Worm (Caenorhabditis elegans): ENCODE results near the gene T13C2.7.

The T13C2.7 gene

ce11 chrII:6822347-6822746, 43.1 kb downstream of the T13C2.7 start (continued):
- TF ChIP-seq Y5F2A.4 (GFP tag; optimal IDR thresholded peaks at IDR 0.05) (no peak), nhr-48 (tag; optimal IDR thresholded peaks at IDR 0.05) (peak; percentile 78), daf-8 (GFP tag; IDR thresholded peaks at IDR 0.05) (no peak), aly-2 (tag; optimal IDR thresholded peaks at IDR 0.05) (no peak), dve-1 (tag; optimal IDR thresholded peaks at IDR 0.05; ENCODE audit: insufficient read depth) (peak; percentile 71), hif-1 (tag; optimal IDR thresholded peaks at IDR 0.05) (peak in 1 of 2 experiments; percentile 12), nhr-111 (GFP tag; optimal IDR thresholded peaks at IDR 0.05) (no peak), nhr-76 (tag; optimal IDR thresholded peaks at IDR 0.05) (no peak), egl-27 (tag; optimal IDR thresholded peaks at IDR 0.05) (no peak), F37D6.2 (tag; optimal IDR thresholded peaks at IDR 0.05) (no peak), snpc-4 (tag; optimal IDR thresholded peaks at IDR 0.05) (no peak), ceh-32 (tag; optimal IDR thresholded peaks at IDR 0.05; ENCODE audit: poor library complexity) (no peak), Y105C5A.15 (GFP tag; IDR thresholded peaks at IDR 0.05) (no peak), daf-16 (GFP tag; optimal IDR thresholded peaks at IDR 0.05) (peak in 1 of 2 experiments; percentile 44), daf-16 (tag; optimal IDR thresholded peaks at IDR 0.05) (peak; percentile 30), pqm-1 (tag; optimal IDR thresholded peaks at IDR 0.05) (peak; percentile 80), aha-1 (tag) (peak; percentile 97), lin-15B (tag; optimal IDR thresholded peaks at IDR 0.05) (no peak), vab-7 (GFP tag; IDR thresholded peaks at IDR 0.05) (no peak), lim-7 (GFP tag; IDR thresholded peaks at IDR 0.05) (no peak), zip-2 (tag; optimal IDR thresholded peaks at IDR 0.05) (no peak), fos-1 (tag; optimal IDR thresholded peaks at IDR 0.05) (no peak), dmd-8 (GFP tag; IDR thresholded peaks at IDR 0.05) (no peak), cey-2 (tag; optimal IDR thresholded peaks at IDR 0.05; ENCODE audit: borderline replicate concordance, insufficient read depth) (peak; percentile 87), ceh-28 (tag; optimal IDR thresholded peaks at IDR 0.05) (no peak), unc-39 (tag; optimal IDR thresholded peaks at IDR 0.05) (no peak), hlh-11 (tag; optimal IDR thresholded peaks at IDR 0.05) (peak; percentile 89), nhr-25 (tag; optimal IDR thresholded peaks at IDR 0.05; ENCODE audit: borderline replicate concordance, insufficient read depth) (no peak), nhr-77 (tag; optimal IDR thresholded peaks at IDR 0.05) (no peak), lsy-2 (tag; optimal IDR thresholded peaks at IDR 0.05) (peak; percentile 58 to 64), jun-1 (tag; optimal IDR thresholded peaks at IDR 0.05) (no peak), ztf-11 (tag; optimal IDR thresholded peaks at IDR 0.05) (no peak), dpl-1 (GFP tag; optimal IDR thresholded peaks at IDR 0.05) (no peak), rbr-2 (tag; optimal IDR thresholded peaks at IDR 0.05) (no peak), T26A8.4 (GFP tag; IDR thresholded peaks at IDR 0.05) (no peak), tra-1 (GFP tag; IDR thresholded peaks at IDR 0.05) (peak; percentile 94), daf-12 (tag; optimal IDR thresholded peaks at IDR 0.05) (no peak), lin-13 (GFP tag; optimal IDR thresholded peaks at IDR 0.05) (no peak), nhr-102 (tag; optimal IDR thresholded peaks at IDR 0.05) (no peak), nhr-41 (GFP tag; IDR thresholded peaks at IDR 0.05) (no peak), ama-1 (optimal IDR thresholded peaks at IDR 0.05) (no peak), ctbp-1 (GFP tag; IDR thresholded peaks at IDR 0.05) (no peak), F44E2.7 (GFP tag; IDR thresholded peaks at IDR 0.05) (no peak), lir-3 (tag; optimal IDR thresholded peaks at IDR 0.05) (no peak), zfp-2 (tag; optimal IDR thresholded peaks at IDR 0.05) (no peak), lin-38 (GFP tag; IDR thresholded peaks at IDR 0.05) (no peak), lin-29 (GFP tag; IDR thresholded peaks at IDR 0.05) (no peak), mes-2 (tag; optimal IDR thresholded peaks at IDR 0.05; ENCODE audit: poor library complexity, severe bottlenecking) (peak; percentile 46), nhr-6 (tag; optimal IDR thresholded peaks at IDR 0.05) (no peak), ceh-20 (GFP tag; IDR thresholded peaks at IDR 0.05) (peak; percentile 60; the same call in 1 of the 2 replicates), skn-1 (tag; optimal IDR thresholded peaks at IDR 0.05) (no peak), nhr-11 (tag; optimal IDR thresholded peaks at IDR 0.05) (peak; percentile 64), T20F7.1 (GFP tag; optimal IDR thresholded peaks at IDR 0.05) (no peak)

Measured in whole organism, L4 larva.